Worm (Caenorhabditis elegans) whole organism, L2 larva: ENCODE results near the gene cas-1.

ENCODE experiments used
- C34F6.9 ChIP-seq: fragments of 150-350 bp; optimal IDR thresholded peaks from 2 replicates; lab custom pipeline; 2014; ENCODE audit warnings: missing biosample characterization, missing genetic modification characterization
- F13H6.1 ChIP-seq: sonication (generic microtip); optimal IDR thresholded peaks from 2 replicates; lab custom pipeline; 2016; ENCODE audit warnings: missing genetic modification characterization, missing compliant biosample characterization
- R02D3.7 ChIP-seq: fragments of 150-350 bp; optimal IDR thresholded peaks from 2 replicates; lab custom pipeline; 2014; ENCODE audit warnings: missing biosample characterization, missing genetic modification characterization
- Y55F3AM.14 ChIP-seq: fragments of 200-800 bp; sonication (Bioruptor generic); optimal IDR thresholded peaks from 2 replicates; lab custom pipeline; 2018; ENCODE audit warnings: mild to moderate bottlenecking, missing genetic modification characterization, missing compliant biosample characterization
- ZK546.5 ChIP-seq: sonication (generic microtip); optimal IDR thresholded peaks from 2 replicates; lab custom pipeline; 2017; ENCODE audit warnings: missing biosample characterization, missing genetic modification characterization
- alr-1 ChIP-seq: fragments of 150-350 bp; optimal IDR thresholded peaks from 2 replicates; lab custom pipeline; 2014; ENCODE audit warnings: missing biosample characterization, missing genetic modification characterization
- aly-2 ChIP-seq: fragments of 150-350 bp; optimal IDR thresholded peaks from 2 replicates; lab custom pipeline; 2014; ENCODE audit warnings: missing biosample characterization, missing genetic modification characterization
- ama-1 ChIP-seq: fragments of 150-350 bp; optimal IDR thresholded peaks from 2 replicates; lab custom pipeline; 2018; ENCODE audit warnings: inconsistent platforms
- blmp-1 ChIP-seq: sonication (generic microtip); optimal IDR thresholded peaks from 2 replicates; lab custom pipeline; 2017; ENCODE audit warnings: missing genetic modification characterization, mild to moderate bottlenecking, missing compliant biosample characterization, antibody characterized with exemption, moderate library complexity; ENCODE audit not compliant: insufficient read depth
- ceh-16 ChIP-seq: fragments of 150-350 bp; optimal IDR thresholded peaks from 2 replicates; lab custom pipeline; 2014; ENCODE audit warnings: missing biosample characterization, missing genetic modification characterization
- ceh-82 ChIP-seq: fragments of 150-350 bp; optimal IDR thresholded peaks from 2 replicates; lab custom pipeline; 2014; ENCODE audit warnings: missing biosample characterization, missing genetic modification characterization
- crh-2 ChIP-seq: sonication (generic microtip); optimal IDR thresholded peaks from 2 replicates; lab custom pipeline; 2017; ENCODE audit warnings: missing biosample characterization, missing genetic modification characterization
- dmd-4 ChIP-seq: sonication (generic microtip); optimal IDR thresholded peaks from 2 replicates; lab custom pipeline; 2017; ENCODE audit warnings: missing biosample characterization, missing genetic modification characterization
- egl-27 ChIP-seq: sonication (generic microtip); optimal IDR thresholded peaks from 3 replicates; lab custom pipeline; 2017; ENCODE audit warnings: missing biosample characterization, missing genetic modification reagents, missing genetic modification characterization
- elt-1 ChIP-seq: fragments of 150-350 bp; optimal IDR thresholded peaks from 2 replicates; lab custom pipeline; 2014; ENCODE audit warnings: missing biosample characterization, missing genetic modification characterization
- elt-3 ChIP-seq: sonication (generic microtip); optimal IDR thresholded peaks from 2 replicates; lab custom pipeline; 2017; ENCODE audit warnings: missing biosample characterization, missing genetic modification characterization
- fos-1 ChIP-seq: fragments of 150-350 bp; optimal IDR thresholded peaks from 2 replicates; lab custom pipeline; 2014; ENCODE audit warnings: missing biosample characterization, missing genetic modification characterization
- gmeb-1 ChIP-seq: fragments of 150-350 bp; optimal IDR thresholded peaks from 2 replicates; lab custom pipeline; 2014; ENCODE audit warnings: missing biosample characterization, missing genetic modification characterization
- lin-11 ChIP-seq: fragments of 150-350 bp; sonication (generic microtip); optimal IDR thresholded peaks from 2 replicates; lab custom pipeline; 2014; ENCODE audit warnings: missing biosample characterization, missing genetic modification characterization, inconsistent platforms, mixed read lengths
- lin-13 ChIP-seq: fragments of 150-350 bp; optimal IDR thresholded peaks from 2 replicates; lab custom pipeline; 2014; ENCODE audit warnings: missing biosample characterization, missing genetic modification reagents, missing genetic modification characterization
- lin-39 ChIP-seq: fragments of 150-350 bp; optimal IDR thresholded peaks from 2 replicates; lab custom pipeline; 2014; ENCODE audit warnings: missing biosample characterization, missing genetic modification reagents, missing genetic modification characterization
- lsy-2 ChIP-seq, 2 experiments: fragments of 150-350 bp in 1 of 2; sonication (generic microtip) in 1 of 2; optimal IDR thresholded peaks; 2 replicates each; lab custom pipeline; 2014 to 2017; ENCODE audit warnings: missing biosample characterization in 2 of 2, missing genetic modification characterization in 2 of 2
- mab-5 ChIP-seq: fragments of 150-350 bp; optimal IDR thresholded peaks from 2 replicates; lab custom pipeline; 2014; ENCODE audit warnings: missing biosample characterization, missing genetic modification characterization
- mbf-1 ChIP-seq: sonication (generic microtip); optimal IDR thresholded peaks from 2 replicates; lab custom pipeline; 2017; ENCODE audit warnings: missing biosample characterization, missing genetic modification characterization
- mdl-1 ChIP-seq, 2 experiments: fragments of 150-350 bp in 1 of 2; sonication (generic microtip) in 1 of 2; optimal IDR thresholded peaks; 2 replicates each; lab custom pipeline; 2017; ENCODE audit warnings: missing biosample characterization in 2 of 2, missing genetic modification characterization in 2 of 2
- nhr-10 ChIP-seq: sonication (generic microtip); optimal IDR thresholded peaks from 2 replicates; lab custom pipeline; 2017; ENCODE audit warnings: missing biosample characterization, missing genetic modification characterization
- nhr-11 ChIP-seq: fragments of 150-350 bp; optimal IDR thresholded peaks from 2 replicates; lab custom pipeline; 2014; ENCODE audit warnings: missing biosample characterization, missing genetic modification characterization
- nhr-12 ChIP-seq: fragments of 150-350 bp; optimal IDR thresholded peaks from 2 replicates; lab custom pipeline; 2014; ENCODE audit warnings: missing biosample characterization, missing genetic modification characterization
- nhr-129 ChIP-seq: fragments of 150-350 bp; optimal IDR thresholded peaks from 2 replicates; lab custom pipeline; 2014; ENCODE audit warnings: missing biosample characterization, missing genetic modification characterization
- nhr-21 ChIP-seq: fragments of 150-350 bp; optimal IDR thresholded peaks from 2 replicates; lab custom pipeline; 2014; ENCODE audit warnings: missing biosample characterization, missing genetic modification characterization
- nhr-23 ChIP-seq: fragments of 150-350 bp; optimal IDR thresholded peaks from 2 replicates; lab custom pipeline; 2014; ENCODE audit warnings: missing biosample characterization, missing genetic modification reagents, missing genetic modification characterization
- nhr-237 ChIP-seq: fragments of 150-350 bp; optimal IDR thresholded peaks from 2 replicates; lab custom pipeline; 2014; ENCODE audit warnings: missing biosample characterization, missing genetic modification characterization
- nhr-25 ChIP-seq: fragments of 150-350 bp; sonication (generic microtip); optimal IDR thresholded peaks from 3 replicates; lab custom pipeline; 2014; ENCODE audit warnings: missing biosample characterization, missing genetic modification characterization
- nhr-6 ChIP-seq: fragments of 150-350 bp; optimal IDR thresholded peaks from 2 replicates; lab custom pipeline; 2014; ENCODE audit warnings: missing biosample characterization, missing genetic modification characterization
- nhr-77 ChIP-seq: fragments of 150-350 bp; optimal IDR thresholded peaks from 2 replicates; lab custom pipeline; 2014; ENCODE audit warnings: missing biosample characterization, missing genetic modification characterization
- peb-1 ChIP-seq: fragments of 150-350 bp; optimal IDR thresholded peaks from 2 replicates; lab custom pipeline; 2014; ENCODE audit warnings: missing biosample characterization, missing genetic modification characterization
- sem-4 ChIP-seq: fragments of 150-350 bp; optimal IDR thresholded peaks from 2 replicates; lab custom pipeline; 2014; ENCODE audit warnings: missing biosample characterization, missing genetic modification reagents, missing genetic modification characterization
- skn-1 ChIP-seq: sonication (generic microtip); optimal IDR thresholded peaks from 2 replicates; lab custom pipeline; 2017; ENCODE audit warnings: missing biosample characterization, missing genetic modification characterization
- sma-3 ChIP-seq: sonication (generic microtip); optimal IDR thresholded peaks from 2 replicates; lab custom pipeline; 2016; ENCODE audit warnings: missing genetic modification reagents, missing genetic modification characterization, missing compliant biosample characterization
- sma-9 ChIP-seq, 2 experiments: fragments of 150-350 bp in 1 of 2; sonication (generic microtip) in 1 of 2; optimal IDR thresholded peaks; 2 replicates each; lab custom pipeline; 2014 to 2016; ENCODE audit warnings: missing genetic modification characterization in 2 of 2, mild to moderate bottlenecking in 1 of 2, missing biosample characterization in 1 of 2, missing compliant biosample characterization in 1 of 2, missing genetic modification reagents in 1 of 2, moderate library complexity in 1 of 2
- snpc-4 ChIP-seq: fragments of 150-350 bp; optimal IDR thresholded peaks from 2 replicates; lab custom pipeline; 2014; ENCODE audit warnings: missing biosample characterization, missing genetic modification characterization
- unc-39 ChIP-seq: fragments of 150-350 bp; optimal IDR thresholded peaks from 2 replicates; lab custom pipeline; 2014; ENCODE audit warnings: missing biosample characterization, missing genetic modification characterization
- unc-55 ChIP-seq: fragments of 150-350 bp; sonication (generic microtip); optimal IDR thresholded peaks from 3 replicates; lab custom pipeline; 2014; ENCODE audit warnings: missing biosample characterization, missing genetic modification reagents, missing genetic modification characterization
- unc-62 ChIP-seq: fragments of 150-350 bp; optimal IDR thresholded peaks from 2 replicates; lab custom pipeline; 2014; ENCODE audit warnings: missing biosample characterization, missing genetic modification reagents, missing genetic modification characterization
- zag-1 ChIP-seq: fragments of 150-350 bp; optimal IDR thresholded peaks from 2 replicates; lab custom pipeline; 2014; ENCODE audit warnings: missing biosample characterization, missing genetic modification characterization
- ztf-1 ChIP-seq: fragments of 200-800 bp; sonication (Bioruptor generic); conservative IDR thresholded peaks from 2 replicates; pipeline ENCODE4 v1.3.6; 2022; ENCODE audit warnings: missing genetic modification characterization, missing compliant biosample characterization
- ztf-11 ChIP-seq: sonication (generic microtip); optimal IDR thresholded peaks from 2 replicates; lab custom pipeline; 2017; ENCODE audit warnings: missing biosample characterization, missing genetic modification characterization
- ztf-4 ChIP-seq: fragments of 150-350 bp; optimal IDR thresholded peaks from 2 replicates; lab custom pipeline; 2014; ENCODE audit warnings: missing biosample characterization, missing genetic modification characterization

cas-1 gene

ce11 chrX:16799065-16799663 is 14.3 kb downstream of the cas-1 start:
- no peak for TF ChIP-seq lin-39 (tag; lab: Kevin White, UChicago)
- TF ChIP-seq aly-2 (tag; lab: Kevin White, UChicago): no peak
- no peak for TF ChIP-seq elt-3
- TF ChIP-seq nhr-21 (tag; lab: Kevin White, UChicago): peak; percentile 43
- no peak for TF ChIP-seq skn-1 (tag; lab: Kevin White, UChicago)
- TF ChIP-seq peb-1 (tag; lab: Kevin White, UChicago): no peak
- no peak for TF ChIP-seq ZK546.5 (tag; lab: Kevin White, UChicago)
- TF ChIP-seq zag-1 (tag; lab: Kevin White, UChicago): peak; percentile 33
- TF ChIP-seq nhr-129: peak; percentile 84
- no peak for TF ChIP-seq R02D3.7 (tag; lab: Kevin White, UChicago)
- TF ChIP-seq ama-1 (lab: Kevin White, UChicago): peak; percentile 73
- no peak for TF ChIP-seq alr-1 (tag; lab: Kevin White, UChicago)
- no peak for TF ChIP-seq elt-1 (tag; lab: Kevin White, UChicago)
- TF ChIP-seq sma-3 (GFP tag; lab: Kevin White, UChicago): peak; percentile 34
- no peak for TF ChIP-seq Y55F3AM.14 (GFP tag; lab: Kevin White, UChicago)
- no peak for TF ChIP-seq nhr-77 (tag; lab: Kevin White, UChicago)
- no peak for TF ChIP-seq mbf-1 (tag; lab: Kevin White, UChicago)
- TF ChIP-seq crh-2: peak; percentile 78
- TF ChIP-seq nhr-11 (tag; lab: Kevin White, UChicago): no peak
- peak; percentile 85 for TF ChIP-seq C34F6.9
- peak; percentile 3 for TF ChIP-seq lin-11
- TF ChIP-seq lin-13 (GFP tag; lab: Kevin White, UChicago): peak; percentile 49
- no peak for TF ChIP-seq dmd-4
- TF ChIP-seq unc-62 (GFP tag; lab: Kevin White, UChicago): no peak
- no peak for TF ChIP-seq unc-39 (tag; lab: Kevin White, UChicago)
- TF ChIP-seq ztf-4: peak; percentile 65
- peak; percentile 53 for TF ChIP-seq fos-1 (tag; lab: Kevin White, UChicago)
- TF ChIP-seq ztf-1 (GFP tag; lab: Robert Waterston, UW): no peak
- no peak for TF ChIP-seq gmeb-1 (tag; lab: Kevin White, UChicago)
- peak; percentile 27 for TF ChIP-seq ceh-16 (tag; lab: Kevin White, UChicago)
- TF ChIP-seq ztf-11 (tag; lab: Kevin White, UChicago): no peak
- TF ChIP-seq nhr-25 (tag; lab: Kevin White, UChicago): peak; percentile 45
- TF ChIP-seq ceh-82 (tag; lab: Kevin White, UChicago): no peak
- TF ChIP-seq lsy-2 (tag; optimal IDR thresholded peaks at IDR 0.05; lab: Kevin White, UChicago): peak in 1 of 2 experiments; percentile 68
- TF ChIP-seq sma-9 (GFP tag; optimal IDR thresholded peaks at IDR 0.05; lab: Kevin White, UChicago): peak; percentile 71
- TF ChIP-seq sma-9 (tag; optimal IDR thresholded peaks at IDR 0.05; lab: Kevin White, UChicago): no peak
- TF ChIP-seq mdl-1 (tag; optimal IDR thresholded peaks at IDR 0.05; lab: Kevin White, UChicago): peak; percentile 20 to 55
- TF ChIP-seq nhr-23 (tag; lab: Kevin White, UChicago): no peak
- no peak for TF ChIP-seq nhr-237 (tag; lab: Kevin White, UChicago)
- peak; percentile 78 for TF ChIP-seq sem-4
- TF ChIP-seq mab-5 (tag; lab: Kevin White, UChicago): no peak
- TF ChIP-seq nhr-12 (tag; lab: Kevin White, UChicago): no peak
- TF ChIP-seq snpc-4: peak; percentile 2
- TF ChIP-seq egl-27 (tag; lab: Kevin White, UChicago): peak; percentile 3
- peak; percentile 58 for TF ChIP-seq F13H6.1 (tag; lab: Kevin White, UChicago)
- no peak for TF ChIP-seq nhr-10
- TF ChIP-seq unc-55 (GFP tag; lab: Kevin White, UChicago): peak; percentile 72
- peak; percentile 55 for TF ChIP-seq nhr-6 (tag; lab: Kevin White, UChicago)
- TF ChIP-seq blmp-1 (tag; lab: Kevin White, UChicago): no peak
